Worm (Caenorhabditis elegans) whole organism, young adult: ENCODE results near the gene D2007.2.

Experiments
- B0035.1 ChIP-seq: sonication (generic microtip); optimal IDR thresholded peaks from 2 replicates; lab custom pipeline; 2016; ENCODE audit warnings: missing genetic modification characterization, mild to moderate bottlenecking, missing compliant biosample characterization, missing genotype, missing genetic modification reagents
- C06A6.2 ChIP-seq: fragments of 200-800 bp; sonication (Bioruptor generic); conservative IDR thresholded peaks from 2 replicates; pipeline ENCODE4 v1.3.6; 2022; ENCODE audit warnings: missing genetic modification characterization, missing compliant biosample characterization
- F10E7.11 ChIP-seq: sonication (generic microtip); optimal IDR thresholded peaks from 2 replicates; lab custom pipeline; 2017; ENCODE audit warnings: mild to moderate bottlenecking, missing genetic modification characterization, moderate library complexity, missing compliant biosample characterization
- F22D6.2 ChIP-seq: sonication (generic microtip); optimal IDR thresholded peaks from 2 replicates; lab custom pipeline; 2016; ENCODE audit warnings: mild to moderate bottlenecking, missing genetic modification characterization, missing compliant biosample characterization
- F33H1.4 ChIP-seq: fragments of 200-800 bp; sonication (Bioruptor generic); IDR thresholded peaks from 2 replicates; pipeline ENCODE4 v1.3.6; 2022; ENCODE audit warnings: missing genetic modification reagents, missing genetic modification characterization, missing compliant biosample characterization
- F39B2.1 ChIP-seq: fragments of 200-800 bp; sonication (Bioruptor generic); IDR thresholded peaks from 2 replicates; pipeline ENCODE4 v1.3.6; 2022; ENCODE audit warnings: missing genetic modification reagents, missing genetic modification characterization, missing compliant biosample characterization
- F49E8.2 ChIP-seq: sonication (generic microtip); optimal IDR thresholded peaks from 3 replicates; lab custom pipeline; 2017; ENCODE audit warnings: missing genetic modification characterization, mild to moderate bottlenecking, missing compliant biosample characterization, antibody characterized with exemption, moderate library complexity; ENCODE audit not compliant: insufficient read depth
- F57A8.1 ChIP-seq: fragments of 200-800 bp; sonication (Bioruptor generic); optimal IDR thresholded peaks from 2 replicates; lab custom pipeline; 2018; ENCODE audit warnings: mild to moderate bottlenecking, missing genetic modification characterization, moderate library complexity, missing compliant biosample characterization
- K11D2.4 ChIP-seq: fragments of 200-800 bp; sonication (Bioruptor generic); IDR thresholded peaks from 2 replicates; pipeline ENCODE4 v1.3.6; 2022; ENCODE audit warnings: missing genetic modification reagents, missing genetic modification characterization, missing compliant biosample characterization
- K12H6.12 ChIP-seq: fragments of 200-800 bp; sonication (Bioruptor generic); optimal IDR thresholded peaks from 2 replicates; lab custom pipeline; 2018; ENCODE audit warnings: mild to moderate bottlenecking, missing genetic modification characterization, missing compliant biosample characterization
- T07F8.4 ChIP-seq: sonication (generic microtip); optimal IDR thresholded peaks from 2 replicates; lab custom pipeline; 2016; ENCODE audit warnings: mild to moderate bottlenecking, missing genetic modification characterization, moderate library complexity, missing compliant biosample characterization
- Y67H2A.10 ChIP-seq: fragments of 200-800 bp; sonication (Bioruptor generic); conservative IDR thresholded peaks from 2 replicates; pipeline ENCODE4 v1.3.6; 2022; ENCODE audit warnings: missing genetic modification reagents, missing genetic modification characterization, missing compliant biosample characterization
- Y95B8A.8 ChIP-seq: fragments of 200-800 bp; sonication (Bioruptor generic); IDR thresholded peaks from 2 replicates; pipeline ENCODE4 v1.3.6; 2022; ENCODE audit warnings: missing genetic modification reagents, missing genetic modification characterization, missing compliant biosample characterization
- aptf-2 ChIP-seq: fragments of 200-800 bp; sonication (Bioruptor generic); conservative IDR thresholded peaks from 2 replicates; pipeline ENCODE4 v1.3.6; 2022; ENCODE audit warnings: missing genetic modification reagents, missing genetic modification characterization, missing compliant biosample characterization
- attf-6 ChIP-seq: fragments of 200-800 bp; sonication (Bioruptor generic); IDR thresholded peaks from 2 replicates; pipeline ENCODE4 v1.3.6; 2022; ENCODE audit warnings: missing genetic modification reagents, missing genetic modification characterization, missing compliant biosample characterization
- ceh-100 ChIP-seq: fragments of 200-800 bp; sonication (Bioruptor generic); IDR thresholded peaks from 2 replicates; pipeline ENCODE4 v1.3.6; 2022; ENCODE audit warnings: missing genetic modification reagents, missing genetic modification characterization, missing compliant biosample characterization
- ceh-27 ChIP-seq: fragments of 200-800 bp; sonication (Bioruptor generic); optimal IDR thresholded peaks from 2 replicates; lab custom pipeline; 2018; ENCODE audit warnings: mild to moderate bottlenecking, missing genetic modification characterization, moderate library complexity, missing compliant biosample characterization
- ceh-79 ChIP-seq: sonication (generic microtip); optimal IDR thresholded peaks from 2 replicates; lab custom pipeline; 2017; ENCODE audit warnings: mild to moderate bottlenecking, missing genetic modification characterization, missing compliant biosample characterization
- hlh-12 ChIP-seq: sonication (generic microtip); optimal IDR thresholded peaks from 2 replicates; lab custom pipeline; 2016; ENCODE audit warnings: missing genetic modification characterization, missing compliant biosample characterization
- hlh-26 ChIP-seq: fragments of 200-800 bp; sonication (Bioruptor generic); conservative IDR thresholded peaks from 2 replicates; pipeline ENCODE4 v1.3.6; 2022; ENCODE audit warnings: missing genetic modification reagents, missing genetic modification characterization, missing compliant biosample characterization
- hrde-1 ChIP-seq: sonication (generic microtip); optimal IDR thresholded peaks from 2 replicates; lab custom pipeline; 2016; ENCODE audit warnings: missing genetic modification characterization, mild to moderate bottlenecking, missing compliant biosample characterization, moderate library complexity, missing genotype, missing genetic modification reagents, borderline replicate concordance
- hsf-1 ChIP-seq: fragments of 200-800 bp; sonication (Bioruptor generic); IDR thresholded peaks from 2 replicates; pipeline ENCODE4 v1.3.6; 2022; ENCODE audit warnings: missing genetic modification reagents, missing genetic modification characterization, missing compliant biosample characterization
- lin-26 ChIP-seq: fragments of 200-800 bp; sonication (Bioruptor generic); IDR thresholded peaks from 2 replicates; pipeline ENCODE4 v1.3.6; 2022; ENCODE audit warnings: missing genetic modification reagents, missing genetic modification characterization, missing compliant biosample characterization
- lir-1 ChIP-seq: fragments of 200-800 bp; sonication (Bioruptor generic); conservative IDR thresholded peaks from 2 replicates; pipeline ENCODE4 v1.3.6; 2022; ENCODE audit warnings: missing genetic modification reagents, missing genetic modification characterization, missing compliant biosample characterization
- madf-6 ChIP-seq: fragments of 200-800 bp; sonication (Bioruptor generic); IDR thresholded peaks from 2 replicates; pipeline ENCODE4 v1.3.6; 2022; ENCODE audit warnings: missing genetic modification reagents, missing genetic modification characterization, missing compliant biosample characterization
- mcd-1 ChIP-seq: fragments of 200-800 bp; sonication (Bioruptor generic); IDR thresholded peaks from 2 replicates; pipeline ENCODE4 v1.3.6; 2022; ENCODE audit warnings: missing genetic modification reagents, missing genetic modification characterization, missing compliant biosample characterization
- mel-28 ChIP-seq: sonication (generic microtip); optimal IDR thresholded peaks from 2 replicates; lab custom pipeline; 2016; ENCODE audit warnings: borderline replicate concordance, mild to moderate bottlenecking, missing genetic modification characterization, missing compliant biosample characterization
- mes-4 ChIP-seq: sonication (generic microtip); optimal IDR thresholded peaks from 2 replicates; lab custom pipeline; 2016; ENCODE audit warnings: missing genotype, missing genetic modification characterization, missing compliant biosample characterization
- mxl-1 ChIP-seq: sonication (generic microtip); optimal IDR thresholded peaks from 2 replicates; lab custom pipeline; 2016; ENCODE audit warnings: missing genetic modification characterization, missing compliant biosample characterization
- nfya-2 ChIP-seq: fragments of 200-800 bp; sonication (Bioruptor generic); IDR thresholded peaks from 2 replicates; pipeline ENCODE4 v1.3.6; 2022; ENCODE audit warnings: missing genetic modification reagents, missing genetic modification characterization, missing compliant biosample characterization
- nhr-179 ChIP-seq: sonication (generic microtip); optimal IDR thresholded peaks from 2 replicates; lab custom pipeline; 2016; ENCODE audit warnings: mild to moderate bottlenecking, missing genetic modification characterization, missing compliant biosample characterization
- pbrm-1 ChIP-seq: fragments of 200-800 bp; sonication (Bioruptor generic); IDR thresholded peaks from 2 replicates; pipeline ENCODE4 v1.3.6; 2022; ENCODE audit warnings: missing genetic modification reagents, missing genetic modification characterization, missing compliant biosample characterization
- rec-8 ChIP-seq, 2 experiments: sonication (generic microtip); optimal IDR thresholded peaks; 2 replicates each; lab custom pipeline; 2016; ENCODE audit warnings: mild to moderate bottlenecking in 2 of 2, missing genetic modification characterization in 2 of 2, missing genetic modification reagents in 2 of 2, missing genotype in 2 of 2, missing biosample characterization in 1 of 2, missing compliant biosample characterization in 1 of 2, moderate library complexity in 1 of 2
- rpc-1 ChIP-seq, 2 experiments: fragments of 150-350 bp in 1 of 2; sonication (generic microtip) in 1 of 2; optimal IDR thresholded peaks; 2 replicates each; lab custom pipeline; 2014 to 2018; ENCODE audit warnings: missing biosample characterization in 1 of 2, missing genetic modification characterization in 1 of 2, missing genetic modification reagents in 1 of 2, missing genotype in 1 of 2
- sdz-38 ChIP-seq: sonication (generic microtip); optimal IDR thresholded peaks from 2 replicates; lab custom pipeline; 2016; ENCODE audit warnings: missing genotype, missing genetic modification characterization, missing compliant biosample characterization
- snpc-1.1 ChIP-seq: sonication (generic microtip); optimal IDR thresholded peaks from 2 replicates; lab custom pipeline; 2017; ENCODE audit warnings: missing genetic modification characterization, mild to moderate bottlenecking, missing compliant biosample characterization, antibody characterized with exemption, moderate library complexity, missing genotype, missing genetic modification reagents; ENCODE audit not compliant: insufficient read depth
- snpc-1.3 ChIP-seq: sonication (generic microtip); optimal IDR thresholded peaks from 2 replicates; lab custom pipeline; 2017; ENCODE audit warnings: missing genetic modification characterization, mild to moderate bottlenecking, missing compliant biosample characterization, antibody characterized with exemption, moderate library complexity, missing genotype, missing genetic modification reagents; ENCODE audit not compliant: insufficient read depth
- snpc-4 ChIP-seq, 5 experiments: fragments of 150-350 bp in 1 of 5; sonication (generic microtip) in 4 of 5; optimal IDR thresholded peaks; 2 replicates each; lab custom pipeline; 2014 to 2018; ENCODE audit warnings: missing genetic modification characterization in 5 of 5, missing biosample characterization in 3 of 5, antibody characterized with exemption in 2 of 5, mild to moderate bottlenecking in 2 of 5, missing compliant biosample characterization in 2 of 5, missing genotype in 2 of 5, moderate library complexity in 2 of 5, missing genetic modification reagents in 1 of 5
- tbp1 ChIP-seq: fragments of 200-800 bp; sonication (Bioruptor generic); optimal IDR thresholded peaks from 2 replicates; lab custom pipeline; 2018; ENCODE audit warnings: mild to moderate bottlenecking, missing genetic modification characterization, missing compliant biosample characterization
- tlf-1 ChIP-seq: fragments of 200-800 bp; sonication (Bioruptor generic); optimal IDR thresholded peaks from 2 replicates; lab custom pipeline; 2018; ENCODE audit warnings: mild to moderate bottlenecking, missing genetic modification characterization, missing compliant biosample characterization
- xnd-1 ChIP-seq: sonication (generic microtip); optimal IDR thresholded peaks from 2 replicates; lab custom pipeline; 2016; ENCODE audit warnings: missing genotype, missing genetic modification reagents, missing genetic modification characterization, missing compliant biosample characterization
- zfh-2 ChIP-seq: fragments of 200-800 bp; sonication (Bioruptor generic); conservative IDR thresholded peaks from 2 replicates; pipeline ENCODE4 v1.3.6; 2022; ENCODE audit warnings: missing genetic modification reagents, missing genetic modification characterization, missing compliant biosample characterization
- ztf-18 ChIP-seq: sonication (generic microtip); optimal IDR thresholded peaks from 2 replicates; lab custom pipeline; 2016; ENCODE audit warnings: missing genotype, mild to moderate bottlenecking, missing genetic modification characterization, missing compliant biosample characterization
- ztf-22 ChIP-seq: fragments of 200-800 bp; sonication (Bioruptor generic); optimal IDR thresholded peaks from 2 replicates; lab custom pipeline; 2018; ENCODE audit warnings: mild to moderate bottlenecking, missing genetic modification characterization, moderate library complexity, missing compliant biosample characterization
- ztf-6 ChIP-seq: fragments of 200-800 bp; sonication (Bioruptor generic); IDR thresholded peaks from 2 replicates; pipeline ENCODE4 v1.3.6; 2022; ENCODE audit warnings: missing genetic modification reagents, missing genetic modification characterization, missing compliant biosample characterization

D2007.2 gene

DNA sequence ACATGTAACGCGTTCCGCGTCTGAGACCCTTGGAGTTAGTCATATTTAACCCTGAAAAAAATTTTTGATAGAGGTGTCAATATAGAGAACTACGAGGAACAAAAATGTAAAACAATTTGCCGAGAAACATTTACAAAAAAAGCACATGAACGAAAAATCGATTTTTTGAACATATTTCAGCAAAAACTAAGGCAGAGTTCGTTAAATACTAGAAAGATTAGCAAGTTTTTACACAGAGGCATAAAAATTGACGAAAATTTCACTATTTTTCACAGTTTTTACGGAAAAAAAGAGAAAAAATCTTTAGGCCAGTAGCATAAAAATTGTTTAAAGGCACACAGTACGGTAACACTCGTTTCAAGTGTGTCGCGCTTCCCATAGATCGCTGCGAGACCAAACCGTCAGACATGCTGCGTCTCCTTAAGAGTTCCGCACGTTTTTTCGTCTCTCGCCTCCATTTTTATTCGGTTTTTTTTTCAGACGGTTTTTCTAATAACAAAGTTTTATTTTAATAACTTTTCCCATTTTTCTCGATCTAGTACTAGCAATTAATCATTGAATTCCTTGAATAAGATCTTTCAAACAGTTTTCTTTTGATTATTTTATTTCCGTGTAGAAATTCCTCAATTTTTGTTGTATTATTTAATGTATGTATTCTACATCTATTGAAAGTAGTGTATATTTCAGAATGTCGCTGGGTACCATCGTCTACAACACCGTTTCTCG lies 18.4 kb upstream of the D2007.2 start, which contains the start of the genes rpl-21 and C14B9.10 (continued):
- TF ChIP-seq rec-8 (tag; optimal IDR thresholded peaks at IDR 0.05; lab: Kevin White, UChicago) (peak in 1 of 2 experiments; percentile 46), B0035.1 (no peak), K11D2.4 (GFP tag; lab: Robert Waterston, UW) (no peak), tbp1 (GFP tag; lab: Kevin White, UChicago) (peak; percentile 71), hlh-12 (tag; lab: Kevin White, UChicago) (no peak), F57A8.1 (no peak), ztf-18 (tag; lab: Kevin White, UChicago) (peak; percentile 55), rpc-1 (optimal IDR thresholded peaks at IDR 0.05; lab: Kevin White, UChicago) (no peak), rpc-1 (tag; optimal IDR thresholded peaks at IDR 0.05; lab: Kevin White, UChicago) (no peak), snpc-1.1 (tag; lab: Kevin White, UChicago) (peak; percentile 60), mes-4 (tag; lab: Kevin White, UChicago) (peak; percentile 2), xnd-1 (tag; lab: Kevin White, UChicago) (peak; percentile 60), lin-26 (no peak), nhr-179 (tag; lab: Kevin White, UChicago) (no peak), nfya-2 (no peak), tlf-1 (GFP tag; lab: Kevin White, UChicago) (peak; percentile 82), ceh-27 (GFP tag; lab: Kevin White, UChicago) (peak; percentile 79), ztf-22 (no peak), Y95B8A.8 (GFP tag; lab: Robert Waterston, UW) (no peak), mxl-1 (tag; lab: Kevin White, UChicago) (no peak), hsf-1 (GFP tag; lab: Robert Waterston, UW) (peak; percentile 19; the same call in 1 of the 2 replicates), Y67H2A.10 (GFP tag; lab: Robert Waterston, UW) (no peak), F33H1.4 (GFP tag; lab: Robert Waterston, UW) (peak; percentile 98), snpc-1.3 (peak; percentile 93), madf-6 (GFP tag; lab: Robert Waterston, UW) (peak; percentile 92), sdz-38 (no peak), ztf-6 (GFP tag; lab: Robert Waterston, UW) (no peak), hrde-1 (tag; lab: Kevin White, UChicago) (no peak), aptf-2 (GFP tag; lab: Robert Waterston, UW) (no peak), F10E7.11 (tag; lab: Kevin White, UChicago) (no peak), snpc-4 (GFP tag; optimal IDR thresholded peaks at IDR 0.05; lab: Kevin White, UChicago) (peak; percentile 48), snpc-4 (tag; optimal IDR thresholded peaks at IDR 0.05; lab: Kevin White, UChicago) (peak; percentile 36 to 77 (median 60)), F39B2.1 (no peak), C06A6.2 (GFP tag; lab: Robert Waterston, UW) (no peak), zfh-2 (GFP tag; lab: Robert Waterston, UW) (no peak), pbrm-1 (peak; percentile 89), T07F8.4 (tag; lab: Kevin White, UChicago) (no peak), hlh-26 (no peak), F49E8.2 (peak; percentile 82), mel-28 (tag; lab: Kevin White, UChicago) (no peak), ceh-100 (GFP tag; lab: Robert Waterston, UW) (peak; percentile 52; the same call in 1 of the 2 replicates), lir-1 (GFP tag; lab: Robert Waterston, UW) (peak; percentile 20; the same call in 1 of the 2 replicates), F22D6.2 (no peak), K12H6.12 (no peak), attf-6 (GFP tag; lab: Robert Waterston, UW) (no peak), mcd-1 (GFP tag; lab: Robert Waterston, UW) (peak; percentile 80), ceh-79 (no peak)
